Worm (Caenorhabditis elegans) whole organism, L1 larva: ENCODE measurements around the gene str-185.

Experiments
- C04F5.9 ChIP-seq: sonication (generic microtip); optimal IDR thresholded peaks from 2 replicates; lab custom pipeline; 2016; ENCODE audit warnings: missing genetic modification characterization, missing compliant biosample characterization
- C16A3.4 ChIP-seq: fragments of 150-350 bp; optimal IDR thresholded peaks from 2 replicates; lab custom pipeline; 2014; ENCODE audit warnings: missing biosample characterization, missing genetic modification characterization
- C34B4.2 ChIP-seq: sonication (generic microtip); optimal IDR thresholded peaks from 2 replicates; lab custom pipeline; 2017; ENCODE audit warnings: mild to moderate bottlenecking, missing genetic modification characterization, missing compliant biosample characterization
- Y116A8C.19 ChIP-seq: sonication (generic microtip); optimal IDR thresholded peaks from 2 replicates; lab custom pipeline; 2016; ENCODE audit warnings: missing compliant biosample characterization, missing genetic modification characterization, borderline replicate concordance
- aha-1 ChIP-seq: fragments of 150-350 bp; optimal IDR thresholded peaks from 2 replicates; lab custom pipeline; 2014; ENCODE audit warnings: missing biosample characterization, missing genetic modification characterization
- aly-2 ChIP-seq: fragments of 150-350 bp; optimal IDR thresholded peaks from 2 replicates; lab custom pipeline; 2014; ENCODE audit warnings: missing biosample characterization, missing genetic modification characterization
- blmp-1 ChIP-seq: fragments of 150-350 bp; optimal IDR thresholded peaks from 2 replicates; lab custom pipeline; 2014; ENCODE audit warnings: missing biosample characterization, missing genetic modification characterization
- ceh-63 ChIP-seq: fragments of 200-800 bp; sonication (Bioruptor generic); optimal IDR thresholded peaks from 2 replicates; lab custom pipeline; 2018; ENCODE audit warnings: mild to moderate bottlenecking, missing genetic modification characterization, missing compliant biosample characterization
- ceh-82 ChIP-seq, 3 experiments: fragments of 150-350 bp in 1 of 3; sonication (generic microtip) in 2 of 3; optimal IDR thresholded peaks; 2 replicates each; lab custom pipeline; 2014 to 2017; ENCODE audit warnings: missing biosample characterization in 3 of 3, missing genetic modification characterization in 3 of 3
- ceh-88 ChIP-seq: fragments of 200-800 bp; sonication (Bioruptor generic); IDR thresholded peaks from 2 replicates; pipeline ENCODE4 v1.3.6; 2022; ENCODE audit warnings: missing genetic modification characterization, missing compliant biosample characterization
- ceh-90 ChIP-seq: sonication (generic microtip); optimal IDR thresholded peaks from 2 replicates; lab custom pipeline; 2016; ENCODE audit warnings: missing genetic modification characterization, missing compliant biosample characterization
- ces-1 ChIP-seq: fragments of 150-350 bp; optimal IDR thresholded peaks from 2 replicates; lab custom pipeline; 2014; ENCODE audit warnings: missing biosample characterization, missing genetic modification reagents, missing genetic modification characterization
- dpl-1 ChIP-seq, 3 experiments: fragments of 150-350 bp in 2 of 3; sonication (generic microtip) in 1 of 3; optimal IDR thresholded peaks; 2 replicates each; lab custom pipeline; 2014 to 2017; ENCODE audit warnings: missing biosample characterization in 3 of 3, missing genetic modification characterization in 3 of 3, missing genetic modification reagents in 3 of 3
- efl-1 ChIP-seq, 4 experiments: fragments of 150-350 bp; optimal IDR thresholded peaks in 3 of 4; peaks in 1 of 4; 1 replicate in 1 of 4; 2 replicates in 3 of 4; lab custom pipeline; 2014; ENCODE audit warnings: missing biosample characterization in 2 of 4, missing genetic modification characterization in 2 of 4, missing genetic modification reagents in 2 of 4
- elt-2 ChIP-seq: sonication (generic microtip); optimal IDR thresholded peaks from 2 replicates; lab custom pipeline; 2016; ENCODE audit warnings: missing genetic modification characterization, mild to moderate bottlenecking, inconsistent platforms, missing compliant biosample characterization, missing genetic modification reagents
- fkh-8 ChIP-seq: sonication (generic microtip); optimal IDR thresholded peaks from 2 replicates; lab custom pipeline; 2016; ENCODE audit warnings: mild to moderate bottlenecking, missing genetic modification characterization, missing compliant biosample characterization
- fos-1 ChIP-seq: fragments of 150-350 bp; optimal IDR thresholded peaks from 2 replicates; lab custom pipeline; 2014; ENCODE audit warnings: missing biosample characterization, missing genetic modification characterization
- irx-1 ChIP-seq: sonication (generic microtip); optimal IDR thresholded peaks from 2 replicates; lab custom pipeline; 2016; ENCODE audit warnings: missing genetic modification characterization, missing compliant biosample characterization
- jun-1 ChIP-seq: fragments of 150-350 bp; optimal IDR thresholded peaks from 2 replicates; lab custom pipeline; 2014; ENCODE audit warnings: missing biosample characterization, missing genetic modification reagents, missing genetic modification characterization
- lin-14 ChIP-seq: fragments of 200-800 bp; sonication (Bioruptor generic); optimal IDR thresholded peaks from 2 replicates; lab custom pipeline; 2018; ENCODE audit warnings: mild to moderate bottlenecking, missing genetic modification characterization, moderate library complexity, missing compliant biosample characterization
- lin-15B ChIP-seq: fragments of 150-350 bp; sonication (generic microtip); optimal IDR thresholded peaks from 3 replicates; lab custom pipeline; 2014; ENCODE audit warnings: missing biosample characterization, missing genetic modification characterization
- lin-35 ChIP-seq, 2 experiments: fragments of 150-350 bp; optimal IDR thresholded peaks; 2 replicates each; lab custom pipeline; 2014; ENCODE audit warnings: missing biosample characterization in 2 of 2, missing genetic modification characterization in 2 of 2, missing genetic modification reagents in 2 of 2
- lin-39 ChIP-seq: fragments of 150-350 bp; optimal IDR thresholded peaks from 2 replicates; lab custom pipeline; 2014; ENCODE audit warnings: missing biosample characterization, missing genetic modification reagents, missing genetic modification characterization
- lsy-2 ChIP-seq, 2 experiments: fragments of 150-350 bp; optimal IDR thresholded peaks; 2 replicates each; lab custom pipeline; 2014; ENCODE audit warnings: missing biosample characterization in 2 of 2, missing genetic modification characterization in 2 of 2
- mdl-1 ChIP-seq, 2 experiments: fragments of 150-350 bp; optimal IDR thresholded peaks; 2 replicates each; lab custom pipeline; 2014 to 2017; ENCODE audit warnings: missing biosample characterization in 2 of 2, missing genetic modification characterization in 2 of 2, inconsistent platforms in 1 of 2
- nhr-19 ChIP-seq: fragments of 200-800 bp; sonication (Bioruptor generic); conservative IDR thresholded peaks from 2 replicates; pipeline ENCODE4 v1.3.6; 2022; ENCODE audit warnings: missing genetic modification characterization, missing compliant biosample characterization
- nhr-20 ChIP-seq: sonication (generic microtip); optimal IDR thresholded peaks from 2 replicates; lab custom pipeline; 2016; ENCODE audit warnings: mild to moderate bottlenecking, missing genetic modification characterization, missing compliant biosample characterization
- nhr-237 ChIP-seq: fragments of 150-350 bp; optimal IDR thresholded peaks from 2 replicates; lab custom pipeline; 2014; ENCODE audit warnings: missing biosample characterization, missing genetic modification characterization
- nhr-28 ChIP-seq: fragments of 150-350 bp; optimal IDR thresholded peaks from 2 replicates; lab custom pipeline; 2014; ENCODE audit warnings: missing biosample characterization, missing genetic modification characterization
- nhr-47 ChIP-seq: sonication (generic microtip); optimal IDR thresholded peaks from 2 replicates; lab custom pipeline; 2016; ENCODE audit warnings: mild to moderate bottlenecking, missing genetic modification characterization, moderate library complexity, missing compliant biosample characterization
- nhr-71 ChIP-seq: sonication (generic microtip); optimal IDR thresholded peaks from 2 replicates; lab custom pipeline; 2016; ENCODE audit warnings: mild to moderate bottlenecking, missing genetic modification characterization, moderate library complexity, missing compliant biosample characterization
- nhr-77 ChIP-seq: fragments of 150-350 bp; optimal IDR thresholded peaks from 2 replicates; lab custom pipeline; 2014; ENCODE audit warnings: missing biosample characterization, missing genetic modification characterization
- nhr-85 ChIP-seq: sonication (generic microtip); peaks from one replicate; lab custom pipeline; 2016; ENCODE audit warnings: missing genetic modification characterization, inconsistent platforms, missing compliant biosample characterization
- nhr-90 ChIP-seq: sonication (generic microtip); optimal IDR thresholded peaks from 2 replicates; lab custom pipeline; 2016; ENCODE audit warnings: mild to moderate bottlenecking, missing genetic modification characterization, missing compliant biosample characterization; ENCODE audit not compliant: poor library complexity
- pqm-1 ChIP-seq: sonication (generic microtip); optimal IDR thresholded peaks from 3 replicates; lab custom pipeline; 2017; ENCODE audit warnings: missing biosample characterization, missing genetic modification characterization
- rnt-1 ChIP-seq: sonication (generic microtip); optimal IDR thresholded peaks from 2 replicates; lab custom pipeline; 2016; ENCODE audit warnings: mild to moderate bottlenecking, missing genetic modification characterization, moderate library complexity, missing compliant biosample characterization
- skn-1 ChIP-seq: fragments of 150-350 bp; optimal IDR thresholded peaks from 2 replicates; lab custom pipeline; 2014; ENCODE audit warnings: missing biosample characterization, missing genetic modification characterization
- snpc-4 ChIP-seq: fragments of 150-350 bp; optimal IDR thresholded peaks from 2 replicates; lab custom pipeline; 2014; ENCODE audit warnings: missing biosample characterization, missing genetic modification characterization
- snu-23 ChIP-seq: sonication (generic microtip); optimal IDR thresholded peaks from 2 replicates; lab custom pipeline; 2016; ENCODE audit warnings: missing genetic modification characterization, missing compliant biosample characterization
- sptf-1 ChIP-seq: fragments of 150-350 bp; optimal IDR thresholded peaks from 2 replicates; lab custom pipeline; 2014; ENCODE audit warnings: missing biosample characterization, missing genetic modification characterization
- sup-37 ChIP-seq: fragments of 200-800 bp; sonication (Bioruptor generic); optimal IDR thresholded peaks from 2 replicates; lab custom pipeline; 2018; ENCODE audit warnings: mild to moderate bottlenecking, missing genetic modification characterization, missing compliant biosample characterization
- swsn-7 ChIP-seq: sonication (generic microtip); optimal IDR thresholded peaks from 2 replicates; lab custom pipeline; 2016; ENCODE audit warnings: missing genetic modification characterization, missing compliant biosample characterization
- tbx-2 ChIP-seq: sonication (generic microtip); optimal IDR thresholded peaks from 2 replicates; lab custom pipeline; 2016; ENCODE audit warnings: missing genetic modification characterization, missing compliant biosample characterization
- unc-130 ChIP-seq: fragments of 150-350 bp; optimal IDR thresholded peaks from 2 replicates; lab custom pipeline; 2017; ENCODE audit warnings: missing biosample characterization, missing genetic modification characterization, inconsistent platforms
- xbp-1 ChIP-seq: sonication (generic microtip); optimal IDR thresholded peaks from 2 replicates; lab custom pipeline; 2016; ENCODE audit warnings: missing genetic modification characterization, missing compliant biosample characterization
- zag-1 ChIP-seq: fragments of 150-350 bp; optimal IDR thresholded peaks from 2 replicates; lab custom pipeline; 2014; ENCODE audit warnings: missing biosample characterization, missing genetic modification characterization
- zip-4 ChIP-seq: fragments of 200-800 bp; sonication (Bioruptor generic); optimal IDR thresholded peaks from 2 replicates; lab custom pipeline; 2018; ENCODE audit warnings: mild to moderate bottlenecking, missing genetic modification characterization, moderate library complexity, missing compliant biosample characterization
- ztf-4 ChIP-seq: fragments of 150-350 bp; optimal IDR thresholded peaks from 2 replicates; lab custom pipeline; 2014; ENCODE audit warnings: missing biosample characterization, missing genetic modification characterization

The str-185 gene

DNA sequence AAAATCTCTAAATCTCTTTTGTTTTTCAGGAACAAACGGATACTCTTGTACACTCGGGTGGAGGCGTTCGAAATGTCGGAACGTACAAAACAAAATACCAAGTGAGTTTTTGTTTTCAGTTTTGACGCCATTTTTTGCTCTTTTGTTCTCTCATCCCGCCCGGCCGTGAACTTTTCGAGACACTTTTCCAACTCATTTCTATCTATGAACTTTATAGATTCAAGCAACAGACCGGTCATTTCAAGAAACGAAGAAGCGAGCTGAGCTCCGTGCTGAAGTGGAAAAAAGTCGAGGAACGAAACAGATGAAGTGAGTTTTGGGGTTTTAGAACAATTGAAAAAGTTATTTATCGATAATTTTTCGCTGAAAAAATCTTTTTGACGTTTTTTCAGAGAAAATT is 19.3 kb downstream of the str-185 start:
- TF ChIP-seq nhr-28 (no peak), nhr-85 (tag; lab: Kevin White, UChicago) (peak; percentile 18), dpl-1 (GFP tag; optimal IDR thresholded peaks at IDR 0.05; lab: Kevin White, UChicago) (no peak), efl-1 (optimal IDR thresholded peaks at IDR 0.05; lab: Kevin White, UChicago) (no peak), efl-1 (GFP tag; optimal IDR thresholded peaks at IDR 0.05 in 1 of 2; lab: Kevin White, UChicago) (peak in 1 of 2 experiments; percentile 70)
- TF ChIP-seq, all 84 proteins: peak for 2

DNA sequence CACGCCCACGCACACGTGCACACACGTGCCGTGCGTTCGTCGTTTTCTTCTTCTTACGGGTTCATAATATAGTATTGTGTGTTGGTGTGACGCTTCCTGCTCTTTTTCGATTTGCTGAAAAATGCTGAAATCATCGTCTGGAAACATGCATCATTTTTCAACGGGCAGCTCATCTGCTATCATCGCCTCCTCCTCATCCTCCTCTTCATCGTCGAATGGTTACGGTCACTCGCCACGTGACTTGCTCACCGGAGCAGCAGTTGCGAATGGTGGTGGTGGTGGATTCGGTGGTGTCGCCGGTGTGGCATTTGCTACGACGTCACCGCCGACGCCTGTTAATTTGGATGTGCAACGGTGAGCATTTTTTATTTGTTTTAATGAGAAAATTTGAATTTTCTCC is 21.1 kb downstream of the str-185 start:
- no peak for TF ChIP-seq unc-130 (tag; lab: Kevin White, UChicago)
- no peak for TF ChIP-seq efl-1 (optimal IDR thresholded peaks at IDR 0.05; lab: Kevin White, UChicago)
- peak in 1 of 2 experiments; percentile 81 for TF ChIP-seq efl-1 (GFP tag; optimal IDR thresholded peaks at IDR 0.05 in 1 of 2; lab: Kevin White, UChicago)

DNA sequence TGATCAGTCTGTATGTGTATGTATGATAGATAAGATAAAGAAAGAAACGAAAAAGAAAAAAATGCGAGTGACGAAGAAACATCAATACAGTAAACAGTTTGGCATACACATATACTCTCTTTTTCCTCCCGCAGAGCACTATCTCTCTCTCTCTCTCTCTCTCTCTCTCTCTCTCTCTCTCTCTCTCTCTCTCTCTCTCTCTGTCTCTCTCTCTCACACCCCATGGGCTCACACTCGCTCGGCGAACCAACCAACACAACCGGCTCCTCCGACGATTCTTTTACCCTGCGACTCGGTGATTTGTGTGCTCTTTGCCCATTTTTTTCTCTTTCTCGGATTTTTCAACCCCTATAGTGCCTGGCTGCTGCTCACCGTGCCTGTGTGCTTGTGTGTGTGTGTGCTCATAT is 22.7 kb downstream of the str-185 start:
- no peak for TF ChIP-seq ceh-90 (tag; lab: Kevin White, UChicago)
- no peak for TF ChIP-seq lin-39 (tag; lab: Kevin White, UChicago)
- no peak for TF ChIP-seq snpc-4
- TF ChIP-seq nhr-90 (tag; lab: Kevin White, UChicago) = peak; percentile 60
- TF ChIP-seq nhr-85 (tag; lab: Kevin White, UChicago) = peak; percentile 54
- no peak for TF ChIP-seq fkh-8 (tag; lab: Kevin White, UChicago)
- TF ChIP-seq mdl-1 (tag; optimal IDR thresholded peaks at IDR 0.05; lab: Kevin White, UChicago) = no peak
- no peak for TF ChIP-seq ceh-63 (GFP tag; lab: Kevin White, UChicago)
- TF ChIP-seq sup-37 = peak; percentile 68
- TF ChIP-seq sptf-1 (tag; lab: Kevin White, UChicago) = no peak
- no peak for TF ChIP-seq nhr-237
- TF ChIP-seq C04F5.9 (tag; lab: Kevin White, UChicago) = no peak
- TF ChIP-seq C34B4.2 (tag; lab: Kevin White, UChicago) = peak; percentile 48
- TF ChIP-seq elt-2 (tag; lab: Kevin White, UChicago) = peak; percentile 77
- no peak for TF ChIP-seq aha-1 (tag; lab: Kevin White, UChicago)
- peak; percentile 53 for TF ChIP-seq nhr-20 (tag; lab: Kevin White, UChicago)
- TF ChIP-seq swsn-7 (tag; lab: Kevin White, UChicago) = peak; percentile 43
- TF ChIP-seq lin-35 (GFP tag; optimal IDR thresholded peaks at IDR 0.05; lab: Kevin White, UChicago) = peak in 1 of 2 experiments; percentile 24
- no peak for TF ChIP-seq ces-1 (GFP tag; lab: Kevin White, UChicago)
- TF ChIP-seq lin-15B = no peak
- TF ChIP-seq zag-1 = no peak
- TF ChIP-seq fos-1 = no peak
- peak; percentile 64 for TF ChIP-seq nhr-19 (GFP tag; lab: Robert Waterston, UW)
- peak; percentile 73 for TF ChIP-seq nhr-77 (tag; lab: Kevin White, UChicago)
- TF ChIP-seq lin-14 (GFP tag; lab: Kevin White, UChicago) = peak; percentile 67
- TF ChIP-seq efl-1 (optimal IDR thresholded peaks at IDR 0.05; lab: Kevin White, UChicago) = peak; percentile 52 to 54
- TF ChIP-seq efl-1 (GFP tag; optimal IDR thresholded peaks at IDR 0.05 in 1 of 2; lab: Kevin White, UChicago) = peak; percentile 12 to 93
- TF ChIP-seq lsy-2 (tag; optimal IDR thresholded peaks at IDR 0.05; lab: Kevin White, UChicago) = peak; percentile 43 to 44
- peak; percentile 32 for TF ChIP-seq nhr-47 (tag; lab: Kevin White, UChicago)
- TF ChIP-seq Y116A8C.19 (tag; lab: Kevin White, UChicago) = no peak
- TF ChIP-seq rnt-1 = peak; percentile 62
- peak; percentile 5 for TF ChIP-seq irx-1 (tag; lab: Kevin White, UChicago)
- peak; percentile 40 for TF ChIP-seq tbx-2 (tag; lab: Kevin White, UChicago)
- peak; percentile 5 for TF ChIP-seq snu-23 (GFP tag; lab: Kevin White, UChicago)
- no peak for TF ChIP-seq aly-2
- TF ChIP-seq jun-1 = peak; percentile 62
- TF ChIP-seq ceh-82 (tag; optimal IDR thresholded peaks at IDR 0.05; lab: Kevin White, UChicago) = no peak
- peak; percentile 12 for TF ChIP-seq zip-4 (GFP tag; lab: Kevin White, UChicago)
- TF ChIP-seq xbp-1 (tag; lab: Kevin White, UChicago) = no peak
- TF ChIP-seq ztf-4 (tag; lab: Kevin White, UChicago) = no peak
- no peak for TF ChIP-seq nhr-28
- peak; percentile 20 for TF ChIP-seq skn-1 (tag; lab: Kevin White, UChicago)
- peak; percentile 3 for TF ChIP-seq C16A3.4 (tag; lab: Kevin White, UChicago)
- peak in 1 of 3 experiments; percentile 3 for TF ChIP-seq dpl-1 (GFP tag; optimal IDR thresholded peaks at IDR 0.05; lab: Kevin White, UChicago)
- TF ChIP-seq ceh-88 (GFP tag; lab: Robert Waterston, UW) = no peak
- peak; percentile 68 for TF ChIP-seq nhr-71 (tag; lab: Kevin White, UChicago)
- no peak for TF ChIP-seq pqm-1 (tag; lab: Kevin White, UChicago)
- no peak for TF ChIP-seq blmp-1 (tag; lab: Kevin White, UChicago)
